Worm (Caenorhabditis elegans): ENCODE results near the gene lit-1.

ce11 chrIII:13743922-13744321, 42.1 kb downstream of the lit-1 start, which contains the start of gene tyr-2:
- no peak for TF ChIP-seq him-1 (tag; optimal IDR thresholded peaks at IDR 0.05)
- no peak for TF ChIP-seq dao-5 (tag; optimal IDR thresholded peaks at IDR 0.05)

Measured in whole organism, L4/young adult.